Worm (Caenorhabditis elegans) whole organism, L3 larva: Measurements from ENCODE around the gene nipi-4.

Experiments used
- ceh-16 ChIP-seq: sonication (generic microtip); optimal IDR thresholded peaks from 2 replicates; lab custom pipeline; 2017; ENCODE audit warnings: missing biosample characterization, missing genetic modification characterization
- ceh-82 ChIP-seq: fragments of 150-350 bp; optimal IDR thresholded peaks from 2 replicates; lab custom pipeline; 2014; ENCODE audit warnings: missing biosample characterization, missing genetic modification characterization
- fkh-10 ChIP-seq: sonication (generic microtip); optimal IDR thresholded peaks from 2 replicates; lab custom pipeline; 2017; ENCODE audit warnings: missing biosample characterization, missing genetic modification reagents, missing genetic modification characterization
- nfya-1 ChIP-seq: sonication (generic microtip); optimal IDR thresholded peaks from 2 replicates; lab custom pipeline; 2017; ENCODE audit warnings: missing genetic modification characterization, mild to moderate bottlenecking, missing compliant biosample characterization, antibody characterized with exemption, moderate library complexity; ENCODE audit not compliant: insufficient read depth
- nhr-43 ChIP-seq: sonication (generic microtip); optimal IDR thresholded peaks from 2 replicates; lab custom pipeline; 2016; ENCODE audit warnings: mild to moderate bottlenecking, missing genetic modification characterization, missing compliant biosample characterization; ENCODE audit not compliant: poor library complexity, severe bottlenecking
- pqm-1 ChIP-seq: fragments of 150-350 bp; optimal IDR thresholded peaks from 2 replicates; lab custom pipeline; 2017; ENCODE audit warnings: missing biosample characterization, missing genetic modification characterization, inconsistent platforms
- tbx-2 ChIP-seq: sonication (generic microtip); optimal IDR thresholded peaks from 2 replicates; lab custom pipeline; 2016; ENCODE audit warnings: mild to moderate bottlenecking, missing genetic modification characterization, missing compliant biosample characterization

ce11 chrV:7820270-7820669 is 50.3 kb downstream of the nipi-4 start, which contains the start of gene lbp-4:
- TF ChIP-seq nfya-1 (tag; lab: Kevin White, UChicago) (peak; percentile 50), tbx-2 (tag; lab: Kevin White, UChicago) (no peak), nhr-43 (tag; lab: Kevin White, UChicago) (no peak), ceh-82 (tag; lab: Kevin White, UChicago) (no peak), fkh-10 (no peak), pqm-1 (tag; lab: Kevin White, UChicago) (peak; percentile 37), ceh-16 (tag; lab: Kevin White, UChicago) (no peak)
